Fruit fly (Drosophila melanogaster): ENCODE measurements around the gene Ir75c.

Gene Ir75c

DNA sequence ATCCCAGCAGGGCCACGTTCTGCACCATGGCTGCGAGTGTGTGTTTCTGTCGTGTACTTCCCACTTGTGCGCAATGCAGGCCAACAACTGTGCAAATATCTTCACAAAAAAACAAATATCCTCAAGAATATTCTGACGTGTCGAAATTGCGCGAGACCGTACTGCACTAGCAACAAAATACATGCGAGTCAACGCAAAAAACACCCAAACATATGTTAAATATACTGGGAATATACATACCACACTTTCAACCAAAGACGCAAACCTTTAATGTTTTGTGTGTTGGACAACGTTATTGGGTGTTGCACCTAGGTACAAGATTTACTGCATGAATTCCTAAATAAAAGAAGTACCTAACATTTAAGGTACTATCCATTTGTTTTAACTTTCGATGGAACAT is 20.5 kb downstream of the Ir75c start, which contains the start of gene NUCB1 (continued):
- TF ChIP-seq CG3726 (GFP tag; IDR thresholded peaks at IDR 0.05) (no peak), CG6813 (GFP tag; optimal IDR thresholded peaks at IDR 0.05) (peak; percentile 16), vnd (GFP tag; IDR thresholded peaks at IDR 0.05; ENCODE audit: partially characterized antibody) (no peak), esg (GFP tag; conservative IDR thresholded peaks at IDR 0.05) (no peak), Fer2 (tag; optimal IDR thresholded peaks at IDR 0.05) (no peak), Sry-β (GFP tag; optimal IDR thresholded peaks at IDR 0.05) (peak; percentile 23), lilli (GFP tag; optimal IDR thresholded peaks at IDR 0.05) (peak; percentile 56), CG18599 (GFP tag; optimal IDR thresholded peaks at IDR 0.05) (no peak), CG11085 (GFP tag; IDR thresholded peaks at IDR 0.05) (no peak), CG14710 (tag; optimal IDR thresholded peaks at IDR 0.05) (peak; percentile 60), CG6854 (GFP tag; optimal IDR thresholded peaks at IDR 0.05) (peak; percentile 11), CG8944 (GFP tag; optimal IDR thresholded peaks at IDR 0.05) (peak; percentile 33), CG18262 (tag; optimal IDR thresholded peaks at IDR 0.05) (no peak), Doc3 (GFP tag; IDR thresholded peaks at IDR 0.05; ENCODE audit: partially characterized antibody) (no peak), CG32532 (GFP tag; IDR thresholded peaks at IDR 0.05) (peak; percentile 37; the same call in 1 of the 2 replicates), hth (optimal IDR thresholded peaks at IDR 0.05) (no peak), CG8290 (GFP tag; optimal IDR thresholded peaks at IDR 0.05) (peak; percentile 20), CG8290 (tag; optimal IDR thresholded peaks at IDR 0.05) (peak in 1 of 2 experiments; percentile 89), Max (GFP tag; optimal IDR thresholded peaks at IDR 0.05) (peak; percentile 53), prd (optimal IDR thresholded peaks at IDR 0.05) (no peak), prd (GFP tag; IDR thresholded peaks at IDR 0.05) (no peak), CG1603 (tag; optimal IDR thresholded peaks at IDR 0.05) (peak; percentile 87), CG34224 (GFP tag; IDR thresholded peaks at IDR 0.05; ENCODE audit: partially characterized antibody) (peak; percentile 21; the same call in 1 of the 3 replicates), CG10462 (GFP tag; optimal IDR thresholded peaks at IDR 0.05) (no peak), CG3065 (GFP tag; optimal IDR thresholded peaks at IDR 0.05) (peak; percentile 18), CG14965 (GFP tag; optimal IDR thresholded peaks at IDR 0.05; ENCODE audit: borderline replicate concordance) (no peak), scrt (GFP tag; optimal IDR thresholded peaks at IDR 0.05) (no peak), ap (GFP tag; IDR thresholded peaks at IDR 0.05) (no peak), CG3163 (GFP tag; optimal IDR thresholded peaks at IDR 0.05) (peak; percentile 18), CG9876 (GFP tag; optimal IDR thresholded peaks at IDR 0.05) (no peak), CG17385 (GFP tag; optimal IDR thresholded peaks at IDR 0.05) (no peak), CG15696 (tag; optimal IDR thresholded peaks at IDR 0.05) (peak; percentile 0), tio (GFP tag; optimal IDR thresholded peaks at IDR 0.05) (no peak), ac (GFP tag; optimal IDR thresholded peaks at IDR 0.05) (no peak), ash1 (GFP tag; optimal IDR thresholded peaks at IDR 0.05) (no peak), caup (GFP tag; optimal IDR thresholded peaks at IDR 0.05; ENCODE audit: severe bottlenecking) (no peak), CG1529 (GFP tag; optimal IDR thresholded peaks at IDR 0.05) (no peak), Hmx (GFP tag; optimal IDR thresholded peaks at IDR 0.05) (no peak), fd102C (GFP tag; optimal IDR thresholded peaks at IDR 0.05) (no peak), dan (GFP tag; IDR thresholded peaks at IDR 0.05) (no peak), Xrp1 (GFP tag; IDR thresholded peaks at IDR 0.05) (no peak), Eip74EF (GFP tag; optimal IDR thresholded peaks at IDR 0.05) (no peak), CG4360 (GFP tag; IDR thresholded peaks at IDR 0.05) (no peak), Sry-δ (GFP tag; optimal IDR thresholded peaks at IDR 0.05) (peak; percentile 41), org-1 (GFP tag; optimal IDR thresholded peaks at IDR 0.05) (no peak), CG12219 (GFP tag; optimal IDR thresholded peaks at IDR 0.05) (no peak), Kr (GFP tag; optimal IDR thresholded peaks at IDR 0.05) (no peak), kni (GFP tag; optimal IDR thresholded peaks at IDR 0.05) (no peak), vvl (GFP tag; IDR thresholded peaks at IDR 0.05) (peak; percentile 45), Nf-YB (GFP tag; optimal IDR thresholded peaks at IDR 0.05) (no peak), CG10209 (GFP tag; optimal IDR thresholded peaks at IDR 0.05) (peak; percentile 36)

All from whole organism, embryonic.